Fruit fly (Drosophila melanogaster) Kc167 (cell line): ENCODE data around the gene Prp40.

Source experiments
- Myc ChIP-seq: fragments of >200 bp; optimal IDR thresholded peaks from 2 replicates; lab custom pipeline; 2017; ENCODE audit warnings: missing external identifiers
- Sin3A ChIP-seq: fragments of >200 bp; optimal IDR thresholded peaks from 2 replicates; lab custom pipeline; 2018; ENCODE audit warnings: missing external identifiers
- h ChIP-seq: fragments of >200 bp; optimal IDR thresholded peaks from 3 replicates; lab custom pipeline; 2018; ENCODE audit warnings: missing external identifiers
- insv ChIP-seq: fragments of >200 bp; optimal IDR thresholded peaks from 3 replicates; lab custom pipeline; 2018; ENCODE audit warnings: missing external identifiers
- psq ChIP-seq: fragments of >200 bp; optimal IDR thresholded peaks from 2 replicates; lab custom pipeline; 2017; ENCODE audit warnings: missing external identifiers
- ttk ChIP-seq: sonication (Bioruptor generic); optimal IDR thresholded peaks from 2 replicates; lab custom pipeline; 2017; ENCODE audit warnings: missing external identifiers

The Prp40 gene

DNA sequence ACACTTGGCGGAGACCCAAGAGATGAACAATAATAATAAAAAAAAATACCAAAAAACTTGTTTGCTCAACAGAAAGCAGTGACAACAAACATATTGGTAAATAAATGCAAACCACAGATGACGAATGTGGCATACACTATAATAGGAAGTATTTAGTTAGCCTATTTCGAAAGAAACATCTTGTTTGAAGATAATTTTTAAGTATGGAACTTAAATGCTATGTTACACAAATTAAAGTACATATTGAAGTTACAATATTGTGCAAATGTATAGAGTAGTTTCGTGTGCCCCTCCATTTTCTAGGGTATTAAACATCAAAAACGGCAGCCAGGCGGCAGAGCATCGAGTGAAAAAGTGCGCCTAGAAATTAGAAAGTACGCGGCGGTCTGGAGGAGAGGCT, 19.6 kb upstream of the Prp40 start:
- TF ChIP-seq psq (lab: Kevin White, UChicago): no peak
- TF ChIP-seq insv (lab: Kevin White, UChicago): no peak
- no peak for TF ChIP-seq Myc (lab: Kevin White, UChicago)
- TF ChIP-seq Sin3A (lab: Kevin White, UChicago): no peak
- no peak for TF ChIP-seq h (lab: Kevin White, UChicago)
- TF ChIP-seq ttk (lab: Kevin White, UChicago): no peak

DNA sequence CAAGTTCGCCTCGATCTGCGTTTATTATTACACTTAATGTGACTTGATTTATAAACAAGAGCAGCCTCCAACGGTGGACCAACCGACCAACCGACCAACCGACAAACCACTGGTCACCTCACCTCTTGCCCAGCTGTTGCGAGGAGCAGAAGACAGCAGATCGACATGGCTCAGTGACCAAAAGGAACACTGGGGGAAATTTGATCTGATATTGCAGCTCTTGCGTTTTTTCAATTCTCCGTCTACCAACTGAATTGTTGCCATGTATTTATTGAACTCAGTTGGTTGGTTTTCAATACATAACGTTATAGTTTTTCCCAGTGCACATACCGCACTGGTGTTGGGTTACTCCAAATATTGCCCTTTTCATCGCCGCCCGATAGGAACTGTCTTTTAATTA, 18.4 kb upstream of the Prp40 start:
- TF ChIP-seq psq (lab: Kevin White, UChicago) (no peak), insv (lab: Kevin White, UChicago) (no peak), h (lab: Kevin White, UChicago) (no peak), Myc (lab: Kevin White, UChicago) (no peak), ttk (lab: Kevin White, UChicago) (no peak), Sin3A (lab: Kevin White, UChicago) (no peak)

DNA sequence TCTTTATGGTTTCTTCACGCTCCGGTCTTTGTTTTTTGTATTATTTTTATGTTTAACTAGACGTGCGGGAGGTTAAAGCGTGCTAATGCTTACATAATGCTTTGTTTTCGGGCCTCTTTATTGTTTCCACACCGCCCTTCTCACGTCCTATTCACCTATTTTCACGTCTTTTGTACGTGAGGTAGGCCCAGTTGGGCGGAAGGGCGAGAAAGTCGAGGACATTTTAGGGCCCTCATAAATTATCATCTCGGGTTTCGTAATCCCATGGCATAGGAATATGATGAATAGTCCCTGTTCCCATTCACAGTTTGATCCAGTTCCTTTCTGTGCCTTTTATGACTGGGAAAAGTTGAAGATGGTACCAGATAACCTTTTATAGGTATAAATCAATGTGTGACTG, 17.5 kb upstream of the Prp40 start:
- TF ChIP-seq Sin3A (lab: Kevin White, UChicago) (no peak), h (lab: Kevin White, UChicago) (no peak), insv (lab: Kevin White, UChicago) (no peak), Myc (lab: Kevin White, UChicago) (no peak), psq (lab: Kevin White, UChicago) (no peak), ttk (lab: Kevin White, UChicago) (no peak)

DNA sequence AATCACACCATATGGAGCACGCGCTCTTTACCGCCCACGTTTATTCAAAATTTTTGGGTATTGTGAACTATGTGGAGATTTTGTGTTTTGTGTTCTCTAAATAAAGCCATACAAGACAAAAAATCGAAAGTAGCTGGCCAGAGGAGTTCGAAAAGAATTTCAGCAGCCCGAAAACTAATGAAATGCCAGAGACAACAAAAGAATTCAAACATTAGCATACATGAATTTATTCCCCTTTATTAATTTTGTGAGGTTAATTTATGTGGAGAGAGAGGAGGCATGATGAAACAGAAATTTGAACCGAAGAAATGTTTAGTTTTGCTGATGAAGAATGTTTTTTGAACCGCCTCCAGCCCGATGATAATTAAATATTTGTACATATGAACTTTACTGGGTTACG, 16.8 kb upstream of the Prp40 start:
- TF ChIP-seq Myc (lab: Kevin White, UChicago) (no peak), ttk (lab: Kevin White, UChicago) (no peak), Sin3A (lab: Kevin White, UChicago) (no peak), psq (lab: Kevin White, UChicago) (no peak), insv (lab: Kevin White, UChicago) (no peak), h (lab: Kevin White, UChicago) (no peak)

DNA sequence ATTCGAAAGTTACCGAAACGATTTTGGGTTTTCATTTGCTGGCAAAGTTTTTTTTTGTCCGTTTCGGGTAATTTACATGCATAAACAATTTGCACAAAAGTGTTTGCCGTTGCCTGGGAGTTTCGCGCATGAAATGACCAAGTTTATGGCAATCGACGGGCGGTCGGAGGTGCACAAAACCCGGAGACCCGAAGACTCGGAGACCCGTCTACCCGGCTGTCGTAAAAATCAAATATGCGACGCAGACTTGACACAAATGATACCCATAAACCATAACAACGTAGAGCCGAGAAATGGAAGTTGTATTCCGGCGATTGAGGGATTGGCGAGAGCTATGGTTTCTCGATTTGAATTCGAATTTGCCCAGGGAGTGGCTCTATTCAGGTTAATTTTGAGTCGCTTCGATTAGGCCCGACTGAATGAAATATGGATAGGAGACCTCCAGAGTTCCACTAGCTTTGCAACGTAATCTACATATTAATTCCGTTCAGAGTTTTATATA, 16.1 kb upstream of the Prp40 start:
- TF ChIP-seq ttk (lab: Kevin White, UChicago) (no peak), h (lab: Kevin White, UChicago) (no peak), Sin3A (lab: Kevin White, UChicago) (no peak), Myc (lab: Kevin White, UChicago) (no peak), insv (lab: Kevin White, UChicago) (no peak), psq (lab: Kevin White, UChicago) (no peak)

DNA sequence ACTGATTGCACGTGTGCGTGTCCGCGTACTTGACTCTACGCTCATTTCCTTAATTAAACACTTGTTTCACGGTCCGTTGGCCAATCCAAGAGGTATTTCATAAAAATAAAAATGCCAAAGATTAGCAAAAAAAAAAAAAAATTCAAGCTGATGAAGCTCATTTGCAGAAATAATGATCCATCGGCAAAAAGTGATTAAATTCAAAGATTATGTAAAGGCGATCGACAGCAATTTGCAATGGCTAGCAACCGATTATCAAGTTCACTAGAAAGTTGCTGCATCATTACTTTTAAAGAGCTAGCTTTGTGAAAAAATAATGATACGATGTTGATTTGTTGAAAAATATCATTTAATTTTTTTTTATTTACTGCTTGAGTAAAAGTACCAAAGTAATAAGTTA, 13.6 kb upstream of the Prp40 start:
- TF ChIP-seq Sin3A (lab: Kevin White, UChicago) (no peak), Myc (lab: Kevin White, UChicago) (no peak), psq (lab: Kevin White, UChicago) (no peak), h (lab: Kevin White, UChicago) (no peak), ttk (lab: Kevin White, UChicago) (no peak), insv (lab: Kevin White, UChicago) (no peak)

DNA sequence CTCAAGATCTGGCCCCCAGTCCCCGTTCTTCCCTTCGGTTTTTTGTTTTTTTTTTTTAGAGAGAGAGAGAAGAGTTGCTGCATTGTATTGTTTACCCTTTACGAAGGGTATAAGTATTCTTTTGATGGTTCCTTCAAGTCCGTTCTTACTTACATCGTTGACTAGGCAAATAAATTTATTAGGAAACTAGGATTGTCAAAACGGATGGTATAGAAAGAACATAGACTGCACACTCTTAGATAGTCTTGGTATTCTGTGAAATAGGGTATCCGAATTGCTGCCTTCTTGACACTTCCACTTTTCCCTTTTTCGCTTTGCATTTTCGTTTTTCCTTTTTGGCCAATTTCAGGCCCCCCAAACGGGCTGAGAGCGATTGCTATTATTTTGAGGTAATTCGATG, 11.5 kb upstream of the Prp40 start:
- no peak for TF ChIP-seq ttk (lab: Kevin White, UChicago)
- no peak for TF ChIP-seq h (lab: Kevin White, UChicago)
- no peak for TF ChIP-seq Sin3A (lab: Kevin White, UChicago)
- no peak for TF ChIP-seq insv (lab: Kevin White, UChicago)
- TF ChIP-seq psq (lab: Kevin White, UChicago): no peak
- TF ChIP-seq Myc (lab: Kevin White, UChicago): no peak

DNA sequence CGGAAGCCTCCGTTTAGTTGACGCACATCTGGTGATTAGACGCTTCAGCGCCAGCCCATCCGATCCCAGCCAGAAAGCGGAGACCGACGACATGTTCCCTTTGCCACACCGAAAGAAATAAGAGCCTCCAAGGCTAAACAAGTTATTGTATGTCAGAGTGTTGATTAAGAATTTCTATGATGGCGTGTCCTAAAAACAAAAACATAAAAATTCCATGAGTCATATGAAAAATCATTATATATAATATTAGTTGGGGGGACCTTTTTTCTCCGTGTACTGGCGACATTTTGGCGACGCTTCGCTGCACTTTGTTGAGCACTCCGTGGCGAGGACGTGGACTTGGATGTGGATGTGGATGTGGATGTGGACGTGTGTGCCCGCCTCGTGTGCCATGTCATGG, 10.2 kb upstream of the Prp40 start:
- TF ChIP-seq Myc (lab: Kevin White, UChicago) (no peak), ttk (lab: Kevin White, UChicago) (no peak), insv (lab: Kevin White, UChicago) (no peak), Sin3A (lab: Kevin White, UChicago) (no peak), h (lab: Kevin White, UChicago) (no peak), psq (lab: Kevin White, UChicago) (no peak)

DNA sequence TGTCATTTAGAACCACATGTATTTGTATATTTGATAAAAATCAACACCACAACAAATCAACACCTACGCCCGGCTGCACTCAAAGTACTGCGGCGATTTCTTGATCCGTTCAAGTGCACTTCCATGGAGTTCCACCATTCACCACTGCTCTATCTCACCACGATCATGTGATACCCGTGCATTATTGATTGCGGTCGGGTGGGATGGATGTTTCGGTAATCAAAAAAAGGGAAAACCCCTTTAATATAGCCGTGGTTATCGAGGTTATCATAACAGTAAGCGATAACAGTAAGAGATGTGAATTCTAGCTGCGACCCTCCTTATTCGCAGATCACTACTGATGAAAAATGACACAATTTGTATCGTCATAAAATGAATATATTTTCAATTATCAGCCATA, 4.8 kb upstream of the Prp40 start, which contains the start of the genes CG17224 and CG17264:
TSS of gene CG17224 (minus strand) at position 97 of the 400 bp plus-strand sequence.
TSS of gene CG17264 (plus strand) at position 297 of the 400 bp plus-strand sequence.
- TF ChIP-seq Sin3A (lab: Kevin White, UChicago): no peak
- no peak for TF ChIP-seq ttk (lab: Kevin White, UChicago)
- TF ChIP-seq insv (lab: Kevin White, UChicago): no peak
- no peak for TF ChIP-seq h (lab: Kevin White, UChicago)
- no peak for TF ChIP-seq Myc (lab: Kevin White, UChicago)
- no peak for TF ChIP-seq psq (lab: Kevin White, UChicago)

DNA sequence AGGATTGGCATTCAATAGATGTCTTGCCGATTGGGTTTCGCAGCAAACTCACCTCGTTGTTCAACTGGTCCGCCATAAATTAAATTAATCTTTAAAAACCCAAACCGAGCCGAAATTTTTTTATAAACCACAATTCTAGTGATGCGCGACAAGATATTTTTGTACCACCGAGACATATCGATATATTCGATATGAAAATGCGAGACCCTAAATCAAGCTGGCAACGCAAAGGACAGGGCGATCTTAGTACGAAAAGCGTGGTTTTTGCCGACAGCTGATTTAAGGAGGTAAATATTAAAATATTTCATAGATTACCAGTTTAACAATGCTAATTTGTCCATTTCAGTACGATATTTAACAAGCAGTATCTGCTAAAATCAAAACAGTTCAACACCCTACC, 6.0 kb downstream of the Prp40 start, which contains the start of the genes Sf3b2 and CG17219:
TSS of gene Sf3b2 (minus strand) at position 157 of the 400 bp plus-strand sequence.
TSS of gene CG17219 (plus strand) at position 242 of the 400 bp plus-strand sequence.
- TF ChIP-seq Sin3A (lab: Kevin White, UChicago) (no peak), insv (lab: Kevin White, UChicago) (no peak), psq (lab: Kevin White, UChicago) (no peak), Myc (lab: Kevin White, UChicago) (no peak), ttk (lab: Kevin White, UChicago) (no peak), h (lab: Kevin White, UChicago) (no peak)

DNA sequence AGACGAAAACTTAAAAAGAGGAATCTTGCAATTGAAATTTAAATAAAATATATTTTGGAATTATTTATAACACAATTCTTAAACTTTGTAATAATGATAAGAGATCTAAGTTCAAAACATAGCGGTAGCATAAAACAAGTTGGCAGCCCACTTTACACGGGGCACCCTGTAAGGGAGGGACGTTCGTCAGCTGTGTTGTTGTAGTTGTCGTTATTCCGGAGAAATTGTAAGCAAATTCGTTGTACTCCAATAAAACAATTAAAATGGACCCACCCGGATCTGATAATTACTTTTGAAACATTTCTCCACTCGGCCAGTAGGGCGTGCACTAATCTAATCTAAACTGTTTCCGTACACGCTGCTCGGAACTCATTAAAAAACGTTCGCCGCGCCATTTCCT, 7.3 kb downstream of the Prp40 start, which contains the start of gene GABPI:
TSS of gene GABPI (plus strand) at position 190 of the 400 bp plus-strand sequence.
- TF ChIP-seq Myc (lab: Kevin White, UChicago) (no peak), Sin3A (lab: Kevin White, UChicago) (no peak), insv (lab: Kevin White, UChicago) (no peak), psq (lab: Kevin White, UChicago) (no peak), ttk (lab: Kevin White, UChicago) (no peak), h (lab: Kevin White, UChicago) (no peak)
